Worm (Caenorhabditis elegans): ENCODE results near the gene arrd-23.

- TF ChIP-seq F49E8.2 (tag; optimal IDR thresholded peaks at IDR 0.05; ENCODE audit: borderline replicate concordance): no peak
- no peak for TF ChIP-seq lin-13 (GFP tag; optimal IDR thresholded peaks at IDR 0.05)
- TF ChIP-seq mep-1 (tag; optimal IDR thresholded peaks at IDR 0.05): no peak
- no peak for TF ChIP-seq nhr-41 (GFP tag; IDR thresholded peaks at IDR 0.05)
- no peak for TF ChIP-seq unc-62 (GFP tag; optimal IDR thresholded peaks at IDR 0.05 in 1 of 2)
- TF ChIP-seq unc-62 (tag; optimal IDR thresholded peaks at IDR 0.05): no peak
- no peak for TF ChIP-seq ztf-7 (tag; optimal IDR thresholded peaks at IDR 0.05)
- no peak for TF ChIP-seq spr-3 (GFP tag; optimal IDR thresholded peaks at IDR 0.05)
- TF ChIP-seq mdl-1 (tag; optimal IDR thresholded peaks at IDR 0.05): no peak
- no peak for TF ChIP-seq tag-97 (GFP tag; IDR thresholded peaks at IDR 0.05)
Measured at ce11 chrX:4862062-4862461, 23.7 kb upstream of the arrd-23 start.
